Worm (Caenorhabditis elegans) whole organism, L3 larva: Measurements from ENCODE around the gene F35H10.5.

Experiments
- R02D3.7 ChIP-seq: fragments of 150-350 bp; optimal IDR thresholded peaks from 2 replicates; lab custom pipeline; 2014; ENCODE audit warnings: missing biosample characterization, missing genetic modification characterization
- aly-2 ChIP-seq: fragments of 150-350 bp; optimal IDR thresholded peaks from 2 replicates; lab custom pipeline; 2014; ENCODE audit warnings: missing biosample characterization, missing genetic modification characterization
- ceh-16 ChIP-seq: sonication (generic microtip); optimal IDR thresholded peaks from 2 replicates; lab custom pipeline; 2017; ENCODE audit warnings: missing biosample characterization, missing genetic modification characterization
- ceh-28 ChIP-seq: fragments of 150-350 bp; optimal IDR thresholded peaks from 2 replicates; lab custom pipeline; 2014; ENCODE audit warnings: missing biosample characterization, missing genetic modification reagents, missing genetic modification characterization
- ceh-82 ChIP-seq: fragments of 150-350 bp; optimal IDR thresholded peaks from 2 replicates; lab custom pipeline; 2014; ENCODE audit warnings: missing biosample characterization, missing genetic modification characterization
- ceh-9 ChIP-seq: sonication (generic microtip); optimal IDR thresholded peaks from 2 replicates; lab custom pipeline; 2018; ENCODE audit warnings: missing biosample characterization, missing genetic modification characterization
- daf-12 ChIP-seq: fragments of 150-350 bp; optimal IDR thresholded peaks from 2 replicates; lab custom pipeline; 2014; ENCODE audit warnings: missing biosample characterization, missing genetic modification reagents, missing genetic modification characterization
- egl-27 ChIP-seq: sonication (generic microtip); optimal IDR thresholded peaks from 4 replicates; lab custom pipeline; 2017; ENCODE audit warnings: missing biosample characterization, missing genetic modification reagents, missing genetic modification characterization
- egl-5 ChIP-seq: fragments of 150-350 bp; optimal IDR thresholded peaks from 2 replicates; lab custom pipeline; 2017; ENCODE audit warnings: missing biosample characterization, missing genetic modification reagents, missing genetic modification characterization, inconsistent platforms
- elt-3 ChIP-seq, 3 experiments: fragments of 150-350 bp in 1 of 3; sonication (generic microtip) in 2 of 3; optimal IDR thresholded peaks; 2 replicates in 2 of 3; 4 replicates in 1 of 3; lab custom pipeline; 2014 to 2017; ENCODE audit warnings: missing biosample characterization in 3 of 3, missing genetic modification characterization in 3 of 3
- eor-1 ChIP-seq, 2 experiments: fragments of 150-350 bp; optimal IDR thresholded peaks; 2 replicates each; lab custom pipeline; 2014 to 2018; ENCODE audit warnings: missing biosample characterization in 2 of 2, missing genetic modification characterization in 2 of 2
- fkh-10 ChIP-seq: sonication (generic microtip); optimal IDR thresholded peaks from 2 replicates; lab custom pipeline; 2017; ENCODE audit warnings: missing biosample characterization, missing genetic modification reagents, missing genetic modification characterization
- fkh-2 ChIP-seq: fragments of 150-350 bp; optimal IDR thresholded peaks from 2 replicates; lab custom pipeline; 2014; ENCODE audit warnings: missing biosample characterization, missing genetic modification reagents, missing genetic modification characterization
- fos-1 ChIP-seq: fragments of 150-350 bp; optimal IDR thresholded peaks from 2 replicates; lab custom pipeline; 2014; ENCODE audit warnings: missing biosample characterization, missing genetic modification characterization
- jun-1 ChIP-seq: fragments of 150-350 bp; optimal IDR thresholded peaks from 2 replicates; lab custom pipeline; 2014; ENCODE audit warnings: missing biosample characterization, missing genetic modification reagents, missing genetic modification characterization
- lin-15B ChIP-seq: fragments of 150-350 bp; optimal IDR thresholded peaks from 2 replicates; lab custom pipeline; 2014; ENCODE audit warnings: missing biosample characterization, missing genetic modification characterization
- lsy-12 ChIP-seq: sonication (generic microtip); optimal IDR thresholded peaks from 2 replicates; lab custom pipeline; 2016; ENCODE audit warnings: mild to moderate bottlenecking, missing genetic modification characterization, missing compliant biosample characterization
- mml-1 ChIP-seq: fragments of 150-350 bp; sonication (generic microtip); optimal IDR thresholded peaks from 3 replicates; lab custom pipeline; 2014; ENCODE audit warnings: missing biosample characterization, missing genetic modification characterization
- nfya-1 ChIP-seq: sonication (generic microtip); optimal IDR thresholded peaks from 2 replicates; lab custom pipeline; 2017; ENCODE audit warnings: missing genetic modification characterization, mild to moderate bottlenecking, missing compliant biosample characterization, antibody characterized with exemption, moderate library complexity; ENCODE audit not compliant: insufficient read depth
- nhr-23 ChIP-seq: fragments of 150-350 bp; optimal IDR thresholded peaks from 2 replicates; lab custom pipeline; 2014; ENCODE audit warnings: missing biosample characterization, missing genetic modification reagents, missing genetic modification characterization
- nhr-25 ChIP-seq: sonication (generic microtip); optimal IDR thresholded peaks from 2 replicates; lab custom pipeline; 2017; ENCODE audit warnings: missing biosample characterization, missing genetic modification characterization
- nhr-43 ChIP-seq: sonication (generic microtip); optimal IDR thresholded peaks from 2 replicates; lab custom pipeline; 2016; ENCODE audit warnings: mild to moderate bottlenecking, missing genetic modification characterization, missing compliant biosample characterization; ENCODE audit not compliant: poor library complexity, severe bottlenecking
- nhr-76 ChIP-seq: fragments of 150-350 bp; sonication (generic microtip); optimal IDR thresholded peaks from 5 replicates; lab custom pipeline; 2014; ENCODE audit warnings: missing biosample characterization, missing genetic modification characterization
- nhr-77 ChIP-seq: fragments of 150-350 bp; optimal IDR thresholded peaks from 2 replicates; lab custom pipeline; 2014; ENCODE audit warnings: missing biosample characterization, missing genetic modification characterization
- pha-4 ChIP-seq: fragments of 150-350 bp; optimal IDR thresholded peaks from 2 replicates; lab custom pipeline; 2014; ENCODE audit warnings: missing biosample characterization, missing genetic modification reagents, missing genetic modification characterization
- pqm-1 ChIP-seq: fragments of 150-350 bp; optimal IDR thresholded peaks from 2 replicates; lab custom pipeline; 2017; ENCODE audit warnings: missing biosample characterization, missing genetic modification characterization, inconsistent platforms
- sea-2 ChIP-seq: fragments of 150-350 bp; sonication (generic microtip); optimal IDR thresholded peaks from 4 replicates; lab custom pipeline; 2014; ENCODE audit warnings: missing biosample characterization, missing genetic modification reagents, missing genetic modification characterization
- skn-1 ChIP-seq: fragments of 150-350 bp; optimal IDR thresholded peaks from 2 replicates; lab custom pipeline; 2014; ENCODE audit warnings: missing biosample characterization, missing genetic modification characterization
- snpc-4 ChIP-seq: fragments of 150-350 bp; optimal IDR thresholded peaks from 2 replicates; lab custom pipeline; 2014; ENCODE audit warnings: missing biosample characterization, missing genetic modification characterization
- tbx-2 ChIP-seq: sonication (generic microtip); optimal IDR thresholded peaks from 2 replicates; lab custom pipeline; 2016; ENCODE audit warnings: mild to moderate bottlenecking, missing genetic modification characterization, missing compliant biosample characterization
- unc-39 ChIP-seq: sonication (generic microtip); optimal IDR thresholded peaks from 4 replicates; lab custom pipeline; 2017; ENCODE audit warnings: missing biosample characterization, missing genetic modification characterization
- unc-62 ChIP-seq: fragments of 150-350 bp; sonication (generic microtip); optimal IDR thresholded peaks from 4 replicates; lab custom pipeline; 2014; ENCODE audit warnings: missing biosample characterization, missing genetic modification reagents, missing genetic modification characterization
- ztf-11 ChIP-seq: fragments of 150-350 bp; optimal IDR thresholded peaks from 2 replicates; lab custom pipeline; 2014; ENCODE audit warnings: missing biosample characterization, missing genetic modification characterization
- ztf-4 ChIP-seq: fragments of 150-350 bp; optimal IDR thresholded peaks from 2 replicates; lab custom pipeline; 2014; ENCODE audit warnings: missing biosample characterization, missing genetic modification characterization

The F35H10.5 gene

DNA sequence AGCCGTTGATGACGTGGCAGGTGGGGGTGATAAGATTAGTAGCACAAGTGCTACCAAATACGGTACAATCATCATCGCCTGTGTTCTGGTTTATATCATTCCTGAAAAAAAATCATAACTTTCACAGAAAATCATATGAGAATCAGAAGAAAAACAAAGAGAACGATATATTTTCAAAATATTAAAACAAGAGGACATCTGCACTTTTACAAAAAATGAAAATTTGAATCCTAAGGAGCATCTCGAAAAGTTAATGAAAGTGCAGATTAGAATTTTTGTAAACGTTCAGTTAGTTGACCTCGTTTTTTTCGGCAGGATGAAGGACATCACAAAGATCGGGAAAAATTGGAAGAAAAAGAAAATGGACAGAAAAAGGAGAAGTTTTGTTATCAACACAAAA lies 12.3 kb downstream of the F35H10.5 start, which contains the start of gene F35H10.10:
F35H10.10 (minus strand) TSS at position 101 of the 400 bp plus-strand sequence.
- no peak for TF ChIP-seq fkh-2 (tag; lab: Kevin White, UChicago)
- TF ChIP-seq unc-62, result no peak
- TF ChIP-seq nhr-23, result peak; percentile 21
- no peak for TF ChIP-seq egl-27 (tag; lab: Kevin White, UChicago)

DNA sequence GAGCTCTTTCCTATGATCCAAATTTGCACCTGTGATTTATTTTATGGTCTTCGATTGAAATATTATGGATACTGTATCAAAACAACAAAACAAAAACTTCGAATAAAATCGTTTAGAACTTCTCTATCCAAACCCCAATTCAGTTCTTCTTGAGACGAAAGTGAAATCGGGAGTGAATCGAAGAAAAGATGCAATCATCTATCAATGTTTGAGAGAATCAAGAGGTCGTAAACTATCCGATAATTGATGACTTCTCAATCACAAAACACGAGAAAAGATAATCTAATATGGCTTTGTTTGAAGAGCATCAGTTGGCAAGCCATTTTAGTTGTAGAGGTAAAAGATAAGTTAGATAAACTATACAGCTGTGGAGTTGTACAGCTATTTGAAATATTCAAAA lies 17.2 kb downstream of the F35H10.5 start:
- TF ChIP-seq lsy-12, result no peak
- no peak for TF ChIP-seq ztf-11 (tag; lab: Kevin White, UChicago)
- TF ChIP-seq nhr-23, result peak; percentile 34
- no peak for TF ChIP-seq fkh-2 (tag; lab: Kevin White, UChicago)
- TF ChIP-seq skn-1 (tag; lab: Kevin White, UChicago), result no peak
- no peak for TF ChIP-seq ceh-82 (tag; lab: Kevin White, UChicago)
- no peak for TF ChIP-seq eor-1 (tag; optimal IDR thresholded peaks at IDR 0.05; lab: Kevin White, UChicago)
- no peak for TF ChIP-seq egl-5

- TF ChIP-seq jun-1 (tag; lab: Kevin White, UChicago) (no peak), nhr-25 (tag; lab: Kevin White, UChicago) (peak; percentile 27)
Observed at ce11 chrIV:8318799-8319198, 18.2 kb downstream of the F35H10.5 start.

DNA sequence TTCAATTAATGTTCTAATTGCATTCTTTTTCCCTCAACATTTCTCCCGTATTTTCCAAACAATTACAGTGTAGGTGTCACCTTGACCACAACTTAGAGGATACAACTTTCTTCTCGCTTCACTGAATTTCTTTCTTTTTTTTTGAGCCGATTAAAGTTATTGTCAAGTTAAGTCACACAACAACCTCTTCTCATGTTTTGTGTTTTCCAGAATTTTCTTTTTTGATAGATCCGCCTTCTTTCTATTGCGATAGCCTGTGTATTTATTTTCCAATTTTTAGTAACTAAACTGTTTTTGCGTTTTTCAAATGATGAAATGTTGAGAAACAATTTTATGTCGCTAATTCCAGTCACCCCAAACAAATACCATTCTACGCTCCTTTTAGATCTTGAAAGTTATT lies 25.1 kb downstream of the F35H10.5 start, which contains the start of gene F35H10.3:
F35H10.3 (plus strand) TSS at position 301 of the 400 bp plus-strand sequence.
- TF ChIP-seq skn-1 (tag; lab: Kevin White, UChicago) (no peak), nhr-76 (tag; lab: Kevin White, UChicago) (no peak), nhr-25 (tag; lab: Kevin White, UChicago) (no peak), mml-1 (no peak), jun-1 (tag; lab: Kevin White, UChicago) (no peak), nhr-77 (tag; lab: Kevin White, UChicago) (no peak), ztf-11 (tag; lab: Kevin White, UChicago) (no peak), nhr-23 (no peak), fkh-2 (tag; lab: Kevin White, UChicago) (no peak), eor-1 (tag; optimal IDR thresholded peaks at IDR 0.05; lab: Kevin White, UChicago) (no peak), aly-2 (tag; lab: Kevin White, UChicago) (no peak), lsy-12 (no peak), fos-1 (no peak), pha-4 (tag; lab: Kevin White, UChicago) (no peak), egl-27 (tag; lab: Kevin White, UChicago) (no peak), elt-3 (tag; optimal IDR thresholded peaks at IDR 0.05; lab: Kevin White, UChicago) (no peak), lin-15B (tag; lab: Kevin White, UChicago) (no peak)

- no peak for TF ChIP-seq snpc-4 (tag; lab: Kevin White, UChicago)
- TF ChIP-seq ceh-9 (tag; lab: Kevin White, UChicago), result no peak
- TF ChIP-seq fkh-10 (GFP tag; lab: Kevin White, UChicago), result no peak
- TF ChIP-seq aly-2 (tag; lab: Kevin White, UChicago), result no peak
- TF ChIP-seq R02D3.7, result no peak
- TF ChIP-seq ztf-11 (tag; lab: Kevin White, UChicago), result no peak
- no peak for TF ChIP-seq elt-3 (tag; optimal IDR thresholded peaks at IDR 0.05; lab: Kevin White, UChicago)
- TF ChIP-seq nhr-43 (tag; lab: Kevin White, UChicago), result no peak
- TF ChIP-seq pha-4 (tag; lab: Kevin White, UChicago), result no peak
- no peak for TF ChIP-seq nfya-1
- no peak for TF ChIP-seq unc-62
- no peak for TF ChIP-seq fos-1
- TF ChIP-seq sea-2, result no peak
- no peak for TF ChIP-seq egl-5
- TF ChIP-seq ztf-4, result no peak
- no peak for TF ChIP-seq unc-39 (tag; lab: Kevin White, UChicago)
- TF ChIP-seq tbx-2, result no peak
- no peak for TF ChIP-seq pqm-1 (tag; lab: Kevin White, UChicago)
Observed at ce11 chrIV:8328913-8329312, 28.3 kb downstream of the F35H10.5 start, which contains the start of gene F35H10.2. Gene F35H10.2 (plus strand): TSS chrIV:8329213.

- TF ChIP-seq ceh-28 (tag; lab: Kevin White, UChicago), result no peak
- no peak for TF ChIP-seq ceh-16
- no peak for TF ChIP-seq mml-1
- no peak for TF ChIP-seq pqm-1 (tag; lab: Kevin White, UChicago)
- no peak for TF ChIP-seq daf-12 (tag; lab: Kevin White, UChicago)
- no peak for TF ChIP-seq egl-27 (tag; lab: Kevin White, UChicago)
- TF ChIP-seq unc-62, result no peak
- no peak for TF ChIP-seq lin-15B (tag; lab: Kevin White, UChicago)
- TF ChIP-seq, all 47 proteins: peak for 0
Observed at ce11 chrIV:8332526-8332925, 32.0 kb downstream of the F35H10.5 start, which contains the start of gene lys-10. Gene lys-10 (plus strand): TSS chrIV:8332826.
